Fruit fly (Drosophila melanogaster) whole organism, embryonic: ENCODE data around the gene CG34408.

Experiments used
- Atf6 ChIP-seq: fragments of 200-800 bp; sonication (Bioruptor generic); IDR thresholded peaks from 2 replicates; pipeline ENCODE4 v1.3.6; 2022; ENCODE audit warnings: missing biosample characterization, missing genetic modification characterization
- CG10431 ChIP-seq: fragments of 200-800 bp; sonication (Bioruptor generic); optimal IDR thresholded peaks from 3 replicates; lab custom pipeline; 2018; ENCODE audit warnings: missing biosample characterization, mild to moderate bottlenecking, missing genetic modification characterization
- CG10979 ChIP-seq: fragments of 200-800 bp; sonication (Bioruptor generic); optimal IDR thresholded peaks from 2 replicates; lab custom pipeline; 2018; ENCODE audit warnings: missing biosample characterization, mild to moderate bottlenecking, missing genetic modification characterization, moderate library complexity
- CG11696 ChIP-seq: fragments of 200-800 bp; sonication (Bioruptor generic); IDR thresholded peaks from 2 replicates; pipeline ENCODE4 v1.3.6; 2022; ENCODE audit warnings: missing biosample characterization, missing genetic modification characterization
- CG14014 ChIP-seq: fragments of 200-800 bp; sonication (Bioruptor generic); IDR thresholded peaks from 2 replicates; pipeline ENCODE4 v1.3.6; 2022; ENCODE audit warnings: missing biosample characterization, missing genetic modification characterization
- CG17328 ChIP-seq: fragments of 200-800 bp; sonication (Bioruptor generic); IDR thresholded peaks from 2 replicates; pipeline ENCODE4 v1.3.6; 2022; ENCODE audit warnings: missing biosample characterization, missing genetic modification characterization
- CG1832 ChIP-seq: fragments of 200-800 bp; sonication (Bioruptor generic); optimal IDR thresholded peaks from 2 replicates; lab custom pipeline; 2017; ENCODE audit warnings: missing biosample characterization, mild to moderate bottlenecking, missing genetic modification characterization, inconsistent platforms
- CG2199 ChIP-seq: fragments of 200-800 bp; sonication (Bioruptor generic); IDR thresholded peaks from 3 replicates; pipeline ENCODE4 v1.3.6; 2022; ENCODE audit warnings: missing biosample characterization, missing genetic modification characterization
- CG31224 ChIP-seq: fragments of 200-800 bp; sonication (Bioruptor generic); IDR thresholded peaks from 2 replicates; pipeline ENCODE4 v1.3.6; 2022; ENCODE audit warnings: missing biosample characterization, missing genetic modification characterization
- CG32772 ChIP-seq: fragments of 200-800 bp; sonication (Bioruptor generic); IDR thresholded peaks from 2 replicates; pipeline ENCODE4 v1.3.6; 2022; ENCODE audit warnings: missing biosample characterization, missing genetic modification characterization
- CG3726 ChIP-seq: fragments of 200-800 bp; sonication (Bioruptor generic); IDR thresholded peaks from 3 replicates; pipeline ENCODE4, ENCODE4 v1.3.6; 2022; ENCODE audit warnings: missing biosample characterization, missing genetic modification characterization
- CG4328 ChIP-seq: fragments of 200-800 bp; sonication (Bioruptor generic); optimal IDR thresholded peaks from 3 replicates; lab custom pipeline; 2017; ENCODE audit warnings: missing biosample characterization, missing genetic modification reagents, missing genetic modification characterization
- CG4617 ChIP-seq: fragments of 200-800 bp; sonication (Bioruptor generic); optimal IDR thresholded peaks from 3 replicates; lab custom pipeline; 2016; ENCODE audit warnings: missing biosample characterization, missing genetic modification characterization, borderline replicate concordance
- CG6791 ChIP-seq: fragments of 200-800 bp; sonication (Bioruptor generic); IDR thresholded peaks from 3 replicates; pipeline ENCODE4 v1.3.6; 2022; ENCODE audit warnings: missing biosample characterization, missing genetic modification characterization; ENCODE audit not compliant: partially characterized antibody
- CG8281 ChIP-seq: fragments of 200-800 bp; sonication (Bioruptor generic); optimal IDR thresholded peaks from 2 replicates; lab custom pipeline; 2018; ENCODE audit warnings: missing biosample characterization, mild to moderate bottlenecking, missing genetic modification characterization, moderate library complexity
- CG8359 ChIP-seq: fragments of 200-800 bp; sonication (Bioruptor generic); optimal IDR thresholded peaks from 2 replicates; lab custom pipeline; 2017; ENCODE audit warnings: missing biosample characterization, mild to moderate bottlenecking, missing genetic modification characterization, borderline replicate concordance
- CG8388 ChIP-seq: fragments of 200-800 bp; sonication (Bioruptor generic); optimal IDR thresholded peaks from 2 replicates; lab custom pipeline; 2019; ENCODE audit warnings: missing biosample characterization, mild to moderate bottlenecking, missing genetic modification characterization, moderate library complexity
- CG9215 ChIP-seq: fragments of 200-800 bp; sonication (Bioruptor generic); IDR thresholded peaks from 2 replicates; pipeline ENCODE4 v1.3.6; 2022; ENCODE audit warnings: missing biosample characterization, missing genetic modification characterization
- CTCF ChIP-seq: fragments of 200-800 bp; sonication (Bioruptor generic); optimal IDR thresholded peaks from 2 replicates; lab custom pipeline; 2017; ENCODE audit warnings: missing biosample characterization, mild to moderate bottlenecking, missing genetic modification characterization, moderate library complexity
- Dip3 ChIP-seq: fragments of 200-800 bp; sonication (Bioruptor generic); optimal IDR thresholded peaks from 3 replicates; lab custom pipeline; 2016; ENCODE audit warnings: missing biosample characterization, missing genetic modification characterization
- Doc3 ChIP-seq: fragments of 200-800 bp; sonication (Bioruptor generic); IDR thresholded peaks from 3 replicates; pipeline ENCODE4 v1.3.6; 2022; ENCODE audit warnings: missing biosample characterization, missing genetic modification characterization; ENCODE audit not compliant: partially characterized antibody
- Drgx ChIP-seq: fragments of 200-800 bp; sonication (Bioruptor generic); IDR thresholded peaks from 2 replicates; pipeline ENCODE4 v1.3.6; 2022; ENCODE audit warnings: missing biosample characterization, missing genetic modification characterization
- HLH4C ChIP-seq: fragments of 200-800 bp; sonication (Bioruptor generic); IDR thresholded peaks from 3 replicates; pipeline ENCODE4 v1.3.6; 2022; ENCODE audit warnings: missing biosample characterization, missing genetic modification characterization; ENCODE audit not compliant: partially characterized antibody
- Med ChIP-seq: fragments of 200-800 bp; sonication (Bioruptor generic); peaks from one replicate; lab custom pipeline; 2016; ENCODE audit warnings: missing biosample characterization, missing genetic modification characterization, mild to moderate bottlenecking, inconsistent platforms, moderate library complexity
- NK7.1 ChIP-seq: fragments of 200-800 bp; sonication (Bioruptor generic); optimal IDR thresholded peaks from 3 replicates; lab custom pipeline; 2016; ENCODE audit warnings: missing biosample characterization, missing genetic modification characterization
- Nf-YC ChIP-seq: fragments of 200-800 bp; optimal IDR thresholded peaks from 3 replicates; lab custom pipeline; 2019; ENCODE audit warnings: missing biosample characterization, mild to moderate bottlenecking, missing genetic modification characterization, moderate library complexity
- Sry-β ChIP-seq: fragments of 200-800 bp; sonication (Bioruptor generic); optimal IDR thresholded peaks from 2 replicates; lab custom pipeline; 2018; ENCODE audit warnings: missing biosample characterization, mild to moderate bottlenecking, missing genetic modification characterization, moderate library complexity
- Taf1 ChIP-seq: fragments of 200-800 bp; sonication (Bioruptor generic); IDR thresholded peaks from 2 replicates; pipeline ENCODE4 v1.3.6; 2022; ENCODE audit warnings: missing biosample characterization, missing genetic modification characterization
- Trl ChIP-seq, 3 experiments: fragments of >200 bp in 2 of 3; fragments of 200-800 bp in 1 of 3; sonication (Bioruptor generic) in 1 of 3; optimal IDR thresholded peaks; 2 replicates in 1 of 3; 3 replicates in 2 of 3; lab custom pipeline; 2016 to 2017; ENCODE audit warnings: missing biosample characterization in 1 of 3, missing genetic modification characterization in 1 of 3
- ase ChIP-seq: fragments of 200-800 bp; sonication (Bioruptor generic); IDR thresholded peaks from 3 replicates; pipeline ENCODE4 v1.3.6; 2022; ENCODE audit warnings: missing biosample characterization, missing genetic modification characterization
- cas ChIP-seq: fragments of 200-800 bp; sonication (Bioruptor generic); IDR thresholded peaks from 2 replicates; pipeline ENCODE4 v1.3.6; 2022; ENCODE audit warnings: missing biosample characterization, missing genetic modification characterization
- crol ChIP-seq: fragments of 200-800 bp; sonication (Bioruptor generic); IDR thresholded peaks from 2 replicates; pipeline ENCODE4 v1.3.6; 2022; ENCODE audit warnings: missing biosample characterization, missing genetic modification characterization
- dm ChIP-seq: fragments of 200-800 bp; sonication (Bioruptor generic); optimal IDR thresholded peaks from 3 replicates; lab custom pipeline; 2016; ENCODE audit warnings: missing biosample characterization, missing genetic modification characterization
- emc ChIP-seq: fragments of 200-800 bp; sonication (Bioruptor generic); optimal IDR thresholded peaks from 2 replicates; lab custom pipeline; 2016; ENCODE audit warnings: missing biosample characterization, missing genetic modification characterization
- fd3F ChIP-seq: fragments of 200-800 bp; sonication (Bioruptor generic); optimal IDR thresholded peaks from 2 replicates; lab custom pipeline; 2018; ENCODE audit warnings: missing biosample characterization, mild to moderate bottlenecking, missing genetic modification characterization, moderate library complexity
- ftz-f1 ChIP-seq: fragments of 200-800 bp; sonication (Bioruptor generic); optimal IDR thresholded peaks from 2 replicates; lab custom pipeline; 2016; ENCODE audit warnings: missing biosample characterization, missing genetic modification characterization
- grau ChIP-seq: fragments of 200-800 bp; optimal IDR thresholded peaks from 3 replicates; lab custom pipeline; 2019; ENCODE audit warnings: missing biosample characterization, mild to moderate bottlenecking, missing genetic modification characterization, moderate library complexity
- gro ChIP-seq: fragments of 200-800 bp; sonication (Bioruptor generic); optimal IDR thresholded peaks from 2 replicates; lab custom pipeline; 2016; ENCODE audit warnings: missing biosample characterization, missing genetic modification characterization
- klu ChIP-seq: fragments of 200-800 bp; sonication (Bioruptor generic); IDR thresholded peaks from 2 replicates; pipeline ENCODE4 v1.3.6; 2022; ENCODE audit warnings: missing biosample characterization, missing genetic modification characterization
- psq ChIP-seq: fragments of 200-800 bp; sonication (Bioruptor generic); optimal IDR thresholded peaks from 2 replicates; lab custom pipeline; 2017; ENCODE audit warnings: missing biosample characterization, missing genetic modification characterization
- salm ChIP-seq: fragments of 200-800 bp; sonication (Bioruptor generic); optimal IDR thresholded peaks from 2 replicates; lab custom pipeline; 2018; ENCODE audit warnings: missing biosample characterization, mild to moderate bottlenecking, missing genetic modification characterization
- sens ChIP-seq: fragments of 200-800 bp; sonication (Bioruptor generic); peaks from one replicate; lab custom pipeline; 2016; ENCODE audit warnings: missing biosample characterization, missing genetic modification characterization
- toy ChIP-seq: fragments of 200-800 bp; sonication (Bioruptor generic); IDR thresholded peaks from 2 replicates; pipeline ENCODE4 v1.3.6; 2022; ENCODE audit warnings: missing biosample characterization, missing genetic modification characterization
- yki ChIP-seq: fragments of >200 bp; optimal IDR thresholded peaks from 3 replicates; lab custom pipeline; 2018
- z ChIP-seq: fragments of 200-800 bp; sonication (Bioruptor generic); IDR thresholded peaks from 3 replicates; pipeline ENCODE4 v1.3.6; 2022; ENCODE audit warnings: missing biosample characterization, missing genetic modification characterization

The CG34408 gene

dm6 chrX:10206086-10206485 is 13.8 kb upstream of the CG34408 start:
- TF ChIP-seq CTCF (GFP tag; lab: Kevin White, UChicago) (peak; percentile 84), CG10979 (tag; lab: Kevin White, UChicago) (peak; percentile 90), cas (GFP tag; lab: Robert Waterston, UW) (no peak)

dm6 chrX:10209556-10210164 is 10.2 kb upstream of the CG34408 start:
- 0 out of 3 replicates have a peak, but pooled peaks have one; percentile 21 for TF ChIP-seq CG6791 (GFP tag; lab: Robert Waterston, UW)
- no peak for TF ChIP-seq CG4617
- peak; percentile 18 for TF ChIP-seq Med (GFP tag; lab: Kevin White, UChicago)
- no peak for TF ChIP-seq CG8388 (GFP tag; lab: Kevin White, UChicago)
- TF ChIP-seq CG9215 (GFP tag; lab: Robert Waterston, UW): no peak
- TF ChIP-seq HLH4C (GFP tag; lab: Robert Waterston, UW): no peak
- TF ChIP-seq Trl (optimal IDR thresholded peaks at IDR 0.05; lab: Kevin White, UChicago): peak; percentile 6 to 69
- no peak for TF ChIP-seq Trl (GFP tag; optimal IDR thresholded peaks at IDR 0.05; lab: Kevin White, UChicago)
- peak; percentile 54 for TF ChIP-seq crol
- no peak for TF ChIP-seq NK7.1 (GFP tag; lab: Kevin White, UChicago)
- TF ChIP-seq CG4328 (GFP tag; lab: Kevin White, UChicago): no peak
- TF ChIP-seq CG17328 (GFP tag; lab: Robert Waterston, UW): no peak
- no peak for TF ChIP-seq CG31224 (GFP tag; lab: Robert Waterston, UW)
- TF ChIP-seq yki: peak; percentile 39
- no peak for TF ChIP-seq Sry-β
- TF ChIP-seq ftz-f1: no peak
- TF ChIP-seq CG1832: peak; percentile 26
- no peak for TF ChIP-seq CG32772 (GFP tag; lab: Robert Waterston, UW)

dm6 chrX:10210317-10210873 is 9.5 kb upstream of the CG34408 start:
- no peak for TF ChIP-seq CG3726
- TF ChIP-seq CG8388 (GFP tag; lab: Kevin White, UChicago): peak; percentile 65
- TF ChIP-seq CG8359 (GFP tag; lab: Kevin White, UChicago): no peak
- TF ChIP-seq CG14014 (GFP tag; lab: Robert Waterston, UW): 0 out of 2 replicates have a peak, but pooled peaks have one; percentile 22
- 0 out of 2 replicates have a peak, but pooled peaks have one; percentile 41 for TF ChIP-seq CG11696 (GFP tag; lab: Robert Waterston, UW)
- peak; percentile 42 for TF ChIP-seq Sry-β
- no peak for TF ChIP-seq CG10431 (GFP tag; lab: Kevin White, UChicago)
- peak; percentile 20 for TF ChIP-seq sens (GFP tag; lab: Kevin White, UChicago)
- peak; percentile 42 for TF ChIP-seq Drgx (GFP tag; lab: Robert Waterston, UW)

- no peak; the same call in 1 of the 2 replicates for TF ChIP-seq klu
- no peak for TF ChIP-seq gro (GFP tag; lab: Kevin White, UChicago)
- TF ChIP-seq Taf1: no peak
- no peak for TF ChIP-seq CG8281 (tag; lab: Kevin White, UChicago)
- no peak for TF ChIP-seq emc (GFP tag; lab: Kevin White, UChicago)
- TF ChIP-seq grau (tag; lab: Kevin White, UChicago): peak; percentile 80
- TF ChIP-seq salm (tag; lab: Kevin White, UChicago): no peak
- no peak for TF ChIP-seq Doc3 (GFP tag; lab: Robert Waterston, UW)
- TF ChIP-seq ase: no peak
- no peak for TF ChIP-seq Nf-YC
- peak; percentile 47; the same call in 1 of the 2 replicates for TF ChIP-seq Atf6
- TF ChIP-seq psq (GFP tag; lab: Kevin White, UChicago): no peak
- TF ChIP-seq Dip3: peak; percentile 64
- peak; percentile 63 for TF ChIP-seq fd3F (GFP tag; lab: Kevin White, UChicago)
- TF ChIP-seq ftz-f1: no peak
- no peak for TF ChIP-seq CG2199 (GFP tag; lab: Robert Waterston, UW)
- no peak for TF ChIP-seq dm (GFP tag; lab: Kevin White, UChicago)
- TF ChIP-seq toy (GFP tag; lab: Robert Waterston, UW): no peak
- no peak for TF ChIP-seq z
These were observed 8.6 kb upstream of the CG34408 start for dm6 chrX:10211128-10211914.
